Worm (Caenorhabditis elegans) whole organism, young adult: ENCODE data around the gene glb-6.

ENCODE experiments used
- B0019.2 ChIP-seq: fragments of 200-800 bp; sonication (Bioruptor generic); conservative IDR thresholded peaks from 2 replicates; pipeline ENCODE4 v1.3.6; 2022; ENCODE audit warnings: missing genetic modification reagents, missing genetic modification characterization, missing compliant biosample characterization
- F22D6.2 ChIP-seq: sonication (generic microtip); optimal IDR thresholded peaks from 2 replicates; lab custom pipeline; 2016; ENCODE audit warnings: mild to moderate bottlenecking, missing genetic modification characterization, missing compliant biosample characterization
- F33H1.4 ChIP-seq: fragments of 200-800 bp; sonication (Bioruptor generic); IDR thresholded peaks from 2 replicates; pipeline ENCODE4 v1.3.6; 2022; ENCODE audit warnings: missing genetic modification reagents, missing genetic modification characterization, missing compliant biosample characterization
- F39B2.1 ChIP-seq: fragments of 200-800 bp; sonication (Bioruptor generic); IDR thresholded peaks from 2 replicates; pipeline ENCODE4 v1.3.6; 2022; ENCODE audit warnings: missing genetic modification reagents, missing genetic modification characterization, missing compliant biosample characterization
- F52B5.7 ChIP-seq: sonication (generic microtip); optimal IDR thresholded peaks from 2 replicates; lab custom pipeline; 2016; ENCODE audit warnings: mild to moderate bottlenecking, missing genetic modification characterization, missing compliant biosample characterization
- F55B11.4 ChIP-seq: sonication (generic microtip); optimal IDR thresholded peaks from 2 replicates; lab custom pipeline; 2016; ENCODE audit warnings: missing compliant biosample characterization, missing genetic modification characterization, borderline replicate concordance; ENCODE audit not compliant: insufficient read depth
- K12H6.12 ChIP-seq: fragments of 200-800 bp; sonication (Bioruptor generic); optimal IDR thresholded peaks from 2 replicates; lab custom pipeline; 2018; ENCODE audit warnings: mild to moderate bottlenecking, missing genetic modification characterization, missing compliant biosample characterization
- Y53F4B.3 ChIP-seq: fragments of 200-800 bp; sonication (Bioruptor generic); IDR thresholded peaks from 2 replicates; pipeline ENCODE4 v1.3.6; 2022; ENCODE audit warnings: missing genetic modification reagents, missing genetic modification characterization, missing compliant biosample characterization
- Y53G8AR.9 ChIP-seq: fragments of 200-800 bp; sonication (Bioruptor generic); conservative IDR thresholded peaks from 2 replicates; pipeline ENCODE4 v1.3.6; 2022; ENCODE audit warnings: missing genetic modification reagents, missing genetic modification characterization, missing compliant biosample characterization
- Y67H2A.10 ChIP-seq: fragments of 200-800 bp; sonication (Bioruptor generic); conservative IDR thresholded peaks from 2 replicates; pipeline ENCODE4 v1.3.6; 2022; ENCODE audit warnings: missing genetic modification reagents, missing genetic modification characterization, missing compliant biosample characterization
- Y95B8A.8 ChIP-seq: fragments of 200-800 bp; sonication (Bioruptor generic); IDR thresholded peaks from 2 replicates; pipeline ENCODE4 v1.3.6; 2022; ENCODE audit warnings: missing genetic modification reagents, missing genetic modification characterization, missing compliant biosample characterization
- akir-1 ChIP-seq: fragments of 200-800 bp; sonication (Bioruptor generic); optimal IDR thresholded peaks from 2 replicates; lab custom pipeline; 2018; ENCODE audit warnings: mild to moderate bottlenecking, missing genetic modification characterization, moderate library complexity, missing compliant biosample characterization
- attf-5 ChIP-seq: fragments of 200-800 bp; sonication (Bioruptor generic); optimal IDR thresholded peaks from 2 replicates; lab custom pipeline; 2018; ENCODE audit warnings: mild to moderate bottlenecking, missing genetic modification characterization, missing compliant biosample characterization
- attf-6 ChIP-seq: fragments of 200-800 bp; sonication (Bioruptor generic); IDR thresholded peaks from 2 replicates; pipeline ENCODE4 v1.3.6; 2022; ENCODE audit warnings: missing genetic modification reagents, missing genetic modification characterization, missing compliant biosample characterization
- cebp-1 ChIP-seq, 2 experiments: fragments of 200-800 bp in 1 of 2; sonication (Bioruptor generic) in 1 of 2; sonication (generic microtip) in 1 of 2; IDR thresholded peaks in 1 of 2; optimal IDR thresholded peaks in 1 of 2; 2 replicates each; pipeline versions ENCODE4 v1.3.6 to Lab custom; 2017 to 2022; ENCODE audit warnings: missing compliant biosample characterization in 2 of 2, missing genetic modification characterization in 2 of 2, mild to moderate bottlenecking in 1 of 2, missing genetic modification reagents in 1 of 2, moderate library complexity in 1 of 2
- cebp-2 ChIP-seq: fragments of 200-800 bp; sonication (Bioruptor generic); IDR thresholded peaks from 2 replicates; pipeline ENCODE4 v1.3.6; 2022; ENCODE audit warnings: missing genetic modification characterization, missing compliant biosample characterization
- ceh-27 ChIP-seq: fragments of 200-800 bp; sonication (Bioruptor generic); optimal IDR thresholded peaks from 2 replicates; lab custom pipeline; 2018; ENCODE audit warnings: mild to moderate bottlenecking, missing genetic modification characterization, moderate library complexity, missing compliant biosample characterization
- ceh-58 ChIP-seq: fragments of 200-800 bp; sonication (Bioruptor generic); IDR thresholded peaks from 2 replicates; pipeline ENCODE4 v1.3.6; 2022; ENCODE audit warnings: missing genetic modification characterization, missing compliant biosample characterization
- ceh-79 ChIP-seq: sonication (generic microtip); optimal IDR thresholded peaks from 2 replicates; lab custom pipeline; 2017; ENCODE audit warnings: mild to moderate bottlenecking, missing genetic modification characterization, missing compliant biosample characterization
- ceh-91 ChIP-seq: fragments of 200-800 bp; sonication (Bioruptor generic); IDR thresholded peaks from 2 replicates; pipeline ENCODE4 v1.3.6; 2022; ENCODE audit warnings: missing genetic modification reagents, missing genetic modification characterization, missing compliant biosample characterization
- efl-1 ChIP-seq: fragments of 150-350 bp; optimal IDR thresholded peaks from 2 replicates; lab custom pipeline; 2014; ENCODE audit warnings: missing biosample characterization, missing genetic modification reagents, missing genetic modification characterization
- fkh-3 ChIP-seq: sonication (generic microtip); optimal IDR thresholded peaks from 2 replicates; lab custom pipeline; 2016; ENCODE audit warnings: mild to moderate bottlenecking, missing genetic modification characterization, missing compliant biosample characterization
- gei-17 ChIP-seq: fragments of 200-800 bp; sonication (Bioruptor generic); optimal IDR thresholded peaks from 2 replicates; lab custom pipeline; 2018; ENCODE audit warnings: mild to moderate bottlenecking, missing genetic modification characterization, missing compliant biosample characterization
- him-1 ChIP-seq: sonication (generic microtip); optimal IDR thresholded peaks from 2 replicates; lab custom pipeline; 2016; ENCODE audit warnings: missing genotype, missing genetic modification reagents, missing genetic modification characterization, missing compliant biosample characterization
- hmg-1.2 ChIP-seq: fragments of 200-800 bp; sonication (Bioruptor generic); IDR thresholded peaks from 2 replicates; pipeline ENCODE4 v1.3.6; 2022; ENCODE audit warnings: missing genetic modification reagents, missing genetic modification characterization, missing compliant biosample characterization
- hsf-1 ChIP-seq: fragments of 200-800 bp; sonication (Bioruptor generic); IDR thresholded peaks from 2 replicates; pipeline ENCODE4 v1.3.6; 2022; ENCODE audit warnings: missing genetic modification reagents, missing genetic modification characterization, missing compliant biosample characterization
- let-607 ChIP-seq, 2 experiments: fragments of 200-800 bp in 1 of 2; sonication (Bioruptor generic) in 1 of 2; sonication (generic microtip) in 1 of 2; optimal IDR thresholded peaks; 2 replicates each; lab custom pipeline; 2016 to 2018; ENCODE audit warnings: mild to moderate bottlenecking in 2 of 2, missing compliant biosample characterization in 2 of 2, missing genetic modification characterization in 2 of 2, moderate library complexity in 2 of 2, missing genotype in 1 of 2
- lin-35 ChIP-seq, 3 experiments: fragments of 150-350 bp in 2 of 3; sonication (generic microtip) in 1 of 3; optimal IDR thresholded peaks; 2 replicates each; lab custom pipeline; 2014 to 2018; ENCODE audit warnings: missing biosample characterization in 3 of 3, missing genetic modification characterization in 3 of 3, missing genetic modification reagents in 3 of 3
- lsl-1 ChIP-seq: fragments of 200-800 bp; sonication (Bioruptor generic); optimal IDR thresholded peaks from 2 replicates; lab custom pipeline; 2018; ENCODE audit warnings: mild to moderate bottlenecking, missing genetic modification characterization, moderate library complexity, missing compliant biosample characterization
- lsy-27 ChIP-seq: sonication (generic microtip); optimal IDR thresholded peaks from 2 replicates; lab custom pipeline; 2017; ENCODE audit warnings: missing genetic modification characterization, mild to moderate bottlenecking, missing compliant biosample characterization, antibody characterized with exemption, missing genotype, borderline replicate concordance; ENCODE audit not compliant: insufficient read depth
- mxl-1 ChIP-seq: sonication (generic microtip); optimal IDR thresholded peaks from 2 replicates; lab custom pipeline; 2016; ENCODE audit warnings: missing genetic modification characterization, missing compliant biosample characterization
- nfya-1 ChIP-seq: sonication (generic microtip); optimal IDR thresholded peaks from 2 replicates; lab custom pipeline; 2017; ENCODE audit warnings: antibody characterized with exemption, missing compliant biosample characterization, missing genetic modification characterization, borderline replicate concordance; ENCODE audit not compliant: insufficient read depth
- nfya-2 ChIP-seq: fragments of 200-800 bp; sonication (Bioruptor generic); IDR thresholded peaks from 2 replicates; pipeline ENCODE4 v1.3.6; 2022; ENCODE audit warnings: missing genetic modification reagents, missing genetic modification characterization, missing compliant biosample characterization
- nfyb-1 ChIP-seq: fragments of 200-800 bp; sonication (Bioruptor generic); IDR thresholded peaks from 2 replicates; pipeline ENCODE4 v1.3.6; 2022; ENCODE audit warnings: missing genetic modification reagents, missing genetic modification characterization, missing compliant biosample characterization
- nhr-120 ChIP-seq: fragments of 200-800 bp; sonication (Bioruptor generic); IDR thresholded peaks from 2 replicates; pipeline ENCODE4 v1.3.6; 2022; ENCODE audit warnings: missing genetic modification characterization, missing compliant biosample characterization
- nhr-90 ChIP-seq: sonication (generic microtip); optimal IDR thresholded peaks from 2 replicates; lab custom pipeline; 2016; ENCODE audit warnings: missing genotype, mild to moderate bottlenecking, missing genetic modification characterization, missing compliant biosample characterization
- pha-4 ChIP-seq: fragments of 150-350 bp; sonication (generic microtip); optimal IDR thresholded peaks from 2 replicates; lab custom pipeline; 2014; ENCODE audit warnings: missing biosample characterization, missing genetic modification reagents, missing genetic modification characterization
- rec-8 ChIP-seq, 2 experiments: sonication (generic microtip); optimal IDR thresholded peaks; 2 replicates each; lab custom pipeline; 2016; ENCODE audit warnings: mild to moderate bottlenecking in 2 of 2, missing genetic modification characterization in 2 of 2, missing genetic modification reagents in 2 of 2, missing genotype in 2 of 2, missing biosample characterization in 1 of 2, missing compliant biosample characterization in 1 of 2, moderate library complexity in 1 of 2
- snpc-3.4 ChIP-seq: sonication (generic microtip); optimal IDR thresholded peaks from 2 replicates; lab custom pipeline; 2017; ENCODE audit warnings: missing genetic modification characterization, mild to moderate bottlenecking, missing compliant biosample characterization, antibody characterized with exemption, moderate library complexity, missing genotype, missing genetic modification reagents
- sptf-2 ChIP-seq: fragments of 200-800 bp; sonication (Bioruptor generic); optimal IDR thresholded peaks from 2 replicates; lab custom pipeline; 2018; ENCODE audit warnings: mild to moderate bottlenecking, missing genetic modification characterization, missing compliant biosample characterization
- tbp1 ChIP-seq: fragments of 200-800 bp; sonication (Bioruptor generic); optimal IDR thresholded peaks from 2 replicates; lab custom pipeline; 2018; ENCODE audit warnings: mild to moderate bottlenecking, missing genetic modification characterization, missing compliant biosample characterization
- tbx-9 ChIP-seq: sonication (generic microtip); optimal IDR thresholded peaks from 2 replicates; lab custom pipeline; 2016; ENCODE audit warnings: borderline replicate concordance, missing genetic modification characterization, inconsistent platforms, missing compliant biosample characterization
- tlf-1 ChIP-seq: fragments of 200-800 bp; sonication (Bioruptor generic); optimal IDR thresholded peaks from 2 replicates; lab custom pipeline; 2018; ENCODE audit warnings: mild to moderate bottlenecking, missing genetic modification characterization, missing compliant biosample characterization
- unc-130 ChIP-seq: sonication (generic microtip); optimal IDR thresholded peaks from 2 replicates; lab custom pipeline; 2016; ENCODE audit warnings: missing genetic modification reagents, missing genetic modification characterization, missing compliant biosample characterization
- unc-62 ChIP-seq: fragments of 150-350 bp; optimal IDR thresholded peaks from 2 replicates; lab custom pipeline; 2014; ENCODE audit warnings: missing biosample characterization, missing genetic modification reagents, missing genetic modification characterization
- ztf-25 ChIP-seq: fragments of 200-800 bp; sonication (Bioruptor generic); IDR thresholded peaks from 2 replicates; pipeline ENCODE4 v1.3.6; 2022; ENCODE audit warnings: missing genetic modification reagents, missing genetic modification characterization, missing compliant biosample characterization
- ztf-26 ChIP-seq: sonication (generic microtip); optimal IDR thresholded peaks from 2 replicates; lab custom pipeline; 2017; ENCODE audit warnings: missing genetic modification characterization, missing compliant biosample characterization
- ztf-28 ChIP-seq: fragments of 200-800 bp; sonication (Bioruptor generic); IDR thresholded peaks from 2 replicates; pipeline ENCODE4 v1.3.6; 2022; ENCODE audit warnings: missing genetic modification reagents, missing genetic modification characterization, missing compliant biosample characterization

The glb-6 gene

ce11 chrV:5576008-5576407 is 5.7 kb upstream of the glb-6 start (continued):
- TF ChIP-seq K12H6.12 (tag; lab: Kevin White, UChicago) (no peak), fkh-3 (no peak), F52B5.7 (tag; lab: Kevin White, UChicago) (no peak), gei-17 (GFP tag; lab: Kevin White, UChicago) (peak; percentile 14), Y53G8AR.9 (no peak), ceh-27 (GFP tag; lab: Kevin White, UChicago) (no peak), pha-4 (peak; percentile 83), snpc-3.4 (tag; lab: Kevin White, UChicago) (no peak), ceh-79 (tag; lab: Kevin White, UChicago) (no peak), F55B11.4 (no peak), attf-5 (peak; percentile 4), tbp1 (GFP tag; lab: Kevin White, UChicago) (peak; percentile 27), lsy-27 (tag; lab: Kevin White, UChicago) (no peak), hsf-1 (no peak), akir-1 (GFP tag; lab: Kevin White, UChicago) (no peak), ztf-26 (tag; lab: Kevin White, UChicago) (no peak), Y67H2A.10 (no peak), tlf-1 (GFP tag; lab: Kevin White, UChicago) (no peak), F33H1.4 (GFP tag; lab: Robert Waterston, UW) (no peak), Y53F4B.3 (GFP tag; lab: Robert Waterston, UW) (no peak), nfya-2 (GFP tag; lab: Robert Waterston, UW) (no peak), attf-6 (GFP tag; lab: Robert Waterston, UW) (no peak), nfyb-1 (GFP tag; lab: Robert Waterston, UW) (peak; percentile 74), F22D6.2 (no peak), tbx-9 (tag; lab: Kevin White, UChicago) (no peak), ceh-91 (GFP tag; lab: Robert Waterston, UW) (no peak), nfya-1 (tag; lab: Kevin White, UChicago) (no peak), hmg-1.2 (GFP tag; lab: Robert Waterston, UW) (no peak), sptf-2 (GFP tag; lab: Kevin White, UChicago) (no peak), ceh-58 (GFP tag; lab: Robert Waterston, UW) (no peak), cebp-1 (GFP tag; IDR thresholded peaks at IDR 0.05; lab: Robert Waterston, UW) (peak; percentile 83), cebp-1 (tag; optimal IDR thresholded peaks at IDR 0.05; lab: Kevin White, UChicago) (peak; percentile 95), B0019.2 (GFP tag; lab: Robert Waterston, UW) (no peak), cebp-2 (GFP tag; lab: Robert Waterston, UW) (no peak), efl-1 (no peak), Y95B8A.8 (GFP tag; lab: Robert Waterston, UW) (no peak), ztf-28 (GFP tag; lab: Robert Waterston, UW) (no peak), F39B2.1 (GFP tag; lab: Robert Waterston, UW) (no peak), lin-35 (GFP tag; optimal IDR thresholded peaks at IDR 0.05; lab: Kevin White, UChicago) (no peak), unc-62 (GFP tag; lab: Kevin White, UChicago) (peak; percentile 51), let-607 (tag; optimal IDR thresholded peaks at IDR 0.05; lab: Kevin White, UChicago) (peak; percentile 37 to 75), unc-130 (GFP tag; lab: Kevin White, UChicago) (no peak), mxl-1 (tag; lab: Kevin White, UChicago) (no peak), nhr-90 (tag; lab: Kevin White, UChicago) (peak; percentile 32), rec-8 (tag; optimal IDR thresholded peaks at IDR 0.05; lab: Kevin White, UChicago) (no peak), nhr-120 (GFP tag; lab: Robert Waterston, UW) (no peak), ztf-25 (no peak), lsl-1 (GFP tag; lab: Kevin White, UChicago) (no peak), him-1 (tag; lab: Kevin White, UChicago) (no peak)
